Fruit fly (Drosophila melanogaster): Measurements from ENCODE around the gene CG7239.
A peak's percentile ranks its signal among the peaks of the same experiment; 100 is the strongest.

Gene CG7239

dm6 chr2L:5780703-5781102 lies 21.3 kb upstream of the CG7239 start:
- TF ChIP-seq CG7101 (tag; optimal IDR thresholded peaks at IDR 0.05) (no peak), pad (GFP tag; optimal IDR thresholded peaks at IDR 0.05) (no peak), cnc (optimal IDR thresholded peaks at IDR 0.05) (no peak), bab1 (GFP tag; optimal IDR thresholded peaks at IDR 0.05) (no peak), Hr96 (GFP tag; optimal IDR thresholded peaks at IDR 0.05) (no peak), CG11617 (GFP tag; optimal IDR thresholded peaks at IDR 0.05) (no peak), CG1620 (GFP tag; optimal IDR thresholded peaks at IDR 0.05) (no peak), ovo (GFP tag; optimal IDR thresholded peaks at IDR 0.05) (no peak), cic (GFP tag; optimal IDR thresholded peaks at IDR 0.05) (no peak), kay (GFP tag; ENCODE audit: borderline replicate concordance) (no peak), Crg-1 (GFP tag; optimal IDR thresholded peaks at IDR 0.05) (no peak), toe (GFP tag; optimal IDR thresholded peaks at IDR 0.05) (no peak), CG7045 (GFP tag; optimal IDR thresholded peaks at IDR 0.05) (no peak), CG5204 (GFP tag; optimal IDR thresholded peaks at IDR 0.05) (no peak), CG14711 (tag; optimal IDR thresholded peaks at IDR 0.05) (no peak)

- TF ChIP-seq bab1 (GFP tag; optimal IDR thresholded peaks at IDR 0.05) = no peak
- TF ChIP-seq ovo (GFP tag; optimal IDR thresholded peaks at IDR 0.05) = no peak
- TF ChIP-seq kay (GFP tag; ENCODE audit: borderline replicate concordance) = no peak
- no peak for TF ChIP-seq Clk (GFP tag; optimal IDR thresholded peaks at IDR 0.05)
- no peak for TF ChIP-seq Crg-1 (GFP tag; optimal IDR thresholded peaks at IDR 0.05)
- TF ChIP-seq cic (GFP tag; optimal IDR thresholded peaks at IDR 0.05) = no peak
- no peak for TF ChIP-seq CG7045 (GFP tag; optimal IDR thresholded peaks at IDR 0.05)
- no peak for TF ChIP-seq pad (GFP tag; optimal IDR thresholded peaks at IDR 0.05)
- TF ChIP-seq Mnt (GFP tag; optimal IDR thresholded peaks at IDR 0.05) = no peak
- no peak for TF ChIP-seq Hr96 (GFP tag; optimal IDR thresholded peaks at IDR 0.05)
- TF ChIP-seq CG5204 (GFP tag; optimal IDR thresholded peaks at IDR 0.05) = no peak
- TF ChIP-seq toe (GFP tag; optimal IDR thresholded peaks at IDR 0.05) = no peak
Measured at dm6 chr2L:5781181-5781580, 20.8 kb upstream of the CG7239 start.

DNA sequence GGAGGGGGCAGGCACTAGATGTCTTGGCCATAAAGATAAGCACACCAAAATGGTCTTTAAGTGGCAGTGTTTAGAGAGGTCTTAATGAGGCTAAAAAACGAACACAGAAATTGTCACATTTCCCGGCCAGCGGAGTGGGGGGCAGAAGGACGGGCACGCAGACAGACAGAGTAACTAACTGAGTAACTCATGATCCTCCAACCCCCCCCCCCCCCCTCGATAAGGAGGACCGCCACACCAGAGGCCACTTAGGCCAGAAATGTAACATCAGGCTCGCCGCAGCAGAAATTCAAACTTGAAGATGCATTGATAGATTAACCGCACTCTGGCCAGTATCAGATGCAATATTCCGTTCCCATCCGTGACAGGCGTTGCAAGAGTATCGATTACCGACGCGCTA lies 19.2 kb upstream of the CG7239 start:
- TF ChIP-seq ovo (GFP tag; optimal IDR thresholded peaks at IDR 0.05) (no peak), CG5204 (GFP tag; optimal IDR thresholded peaks at IDR 0.05) (no peak), CG7045 (GFP tag; optimal IDR thresholded peaks at IDR 0.05) (no peak), Crg-1 (GFP tag; optimal IDR thresholded peaks at IDR 0.05) (no peak), Hr96 (GFP tag; optimal IDR thresholded peaks at IDR 0.05) (no peak), bab1 (GFP tag; optimal IDR thresholded peaks at IDR 0.05) (no peak)

DNA sequence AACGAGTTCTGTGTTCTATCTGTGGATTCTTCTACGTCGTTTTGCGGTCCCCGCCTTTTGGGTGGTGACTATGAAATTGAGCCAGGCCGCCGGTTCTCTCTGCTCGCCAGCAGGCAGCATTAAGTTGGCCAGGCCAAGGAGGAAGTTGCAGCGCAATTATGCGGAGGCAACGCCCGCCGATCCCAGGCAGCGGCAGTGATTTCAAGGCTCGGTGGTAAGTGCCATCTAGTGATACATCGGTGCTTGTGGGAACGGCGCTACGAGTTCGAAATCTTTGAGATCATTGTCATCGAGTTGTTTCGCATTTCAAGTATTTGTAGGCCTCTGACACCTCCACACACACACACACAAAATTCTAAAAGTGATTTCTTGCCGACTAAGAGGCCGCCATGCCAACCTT lies 18.3 kb upstream of the CG7239 start, which contains the start of gene CG31913:
Gene CG31913, plus strand, starts transcription at position 301 of the 400 bp plus-strand sequence.
- TF ChIP-seq CG1620 (GFP tag; optimal IDR thresholded peaks at IDR 0.05) = no peak
- TF ChIP-seq toe (GFP tag; optimal IDR thresholded peaks at IDR 0.05) = no peak
- TF ChIP-seq CG14711 (tag; optimal IDR thresholded peaks at IDR 0.05) = no peak
- TF ChIP-seq tj (GFP tag; optimal IDR thresholded peaks at IDR 0.05) = no peak
- no peak for TF ChIP-seq CG7045 (GFP tag; optimal IDR thresholded peaks at IDR 0.05)
- TF ChIP-seq CG12768 (GFP tag; optimal IDR thresholded peaks at IDR 0.05) = no peak
- no peak for TF ChIP-seq CG11617 (GFP tag; optimal IDR thresholded peaks at IDR 0.05)
- TF ChIP-seq cic (GFP tag; optimal IDR thresholded peaks at IDR 0.05) = no peak

dm6 chr2L:5789268-5789667 lies 12.8 kb upstream of the CG7239 start:
- no peak for TF ChIP-seq Crg-1 (GFP tag; optimal IDR thresholded peaks at IDR 0.05)
- no peak for TF ChIP-seq tj (GFP tag; optimal IDR thresholded peaks at IDR 0.05)
- no peak for TF ChIP-seq ovo (GFP tag; optimal IDR thresholded peaks at IDR 0.05)
- TF ChIP-seq bab1 (GFP tag; optimal IDR thresholded peaks at IDR 0.05) = no peak
- no peak for TF ChIP-seq CG11617 (GFP tag; optimal IDR thresholded peaks at IDR 0.05)
- TF ChIP-seq cic (GFP tag; optimal IDR thresholded peaks at IDR 0.05) = no peak
- no peak for TF ChIP-seq toe (GFP tag; optimal IDR thresholded peaks at IDR 0.05)
- TF ChIP-seq CG7101 (tag; optimal IDR thresholded peaks at IDR 0.05) = no peak
- no peak for TF ChIP-seq CG1620 (GFP tag; optimal IDR thresholded peaks at IDR 0.05)

DNA sequence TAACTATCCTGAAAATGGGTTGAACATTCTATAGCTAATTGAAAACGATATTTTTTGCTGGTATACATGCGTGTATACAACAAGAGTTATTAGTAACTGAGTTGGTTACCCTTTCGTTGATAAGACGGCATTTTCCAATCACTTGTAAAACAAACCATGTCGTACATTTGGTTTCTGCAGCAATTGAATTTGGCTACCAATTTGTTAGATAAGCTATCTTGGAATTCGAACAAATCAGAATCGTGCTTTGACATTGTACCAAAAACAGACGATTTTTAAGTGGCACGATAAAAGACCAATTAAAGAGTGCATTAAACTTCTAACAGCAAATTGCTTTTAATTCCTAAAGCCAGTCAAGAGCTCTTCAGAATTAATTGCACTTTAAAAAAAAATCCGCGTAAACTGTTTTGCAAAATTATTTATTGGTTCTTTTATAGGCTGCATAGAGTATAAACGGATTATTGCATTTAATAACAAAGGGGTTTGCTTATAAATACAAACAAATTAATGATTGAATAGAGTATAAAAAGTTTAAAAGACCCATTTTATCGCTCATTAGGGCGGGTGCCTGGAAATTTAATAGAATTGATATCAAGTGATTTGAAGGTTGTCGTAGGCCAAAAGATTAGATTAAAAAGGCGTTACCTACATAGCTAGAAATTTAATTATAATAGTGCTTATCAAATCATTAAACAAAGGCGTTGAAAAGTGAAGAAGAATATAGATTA lies 11.1 kb upstream of the CG7239 start:
- TF ChIP-seq CG14711 (tag; optimal IDR thresholded peaks at IDR 0.05) (no peak), CG7045 (GFP tag; optimal IDR thresholded peaks at IDR 0.05) (no peak), Clk (GFP tag; optimal IDR thresholded peaks at IDR 0.05) (no peak), kay (GFP tag; ENCODE audit: borderline replicate concordance) (peak; percentile 8)

dm6 chr2L:5793098-5793497 lies 8.9 kb upstream of the CG7239 start:
- TF ChIP-seq Crg-1 (GFP tag; optimal IDR thresholded peaks at IDR 0.05) = no peak
- TF ChIP-seq cnc (optimal IDR thresholded peaks at IDR 0.05) = no peak
- no peak for TF ChIP-seq CG5204 (GFP tag; optimal IDR thresholded peaks at IDR 0.05)
- no peak for TF ChIP-seq CG7101 (tag; optimal IDR thresholded peaks at IDR 0.05)
- TF ChIP-seq bab1 (GFP tag; optimal IDR thresholded peaks at IDR 0.05) = no peak
- TF ChIP-seq CG33017 (tag; optimal IDR thresholded peaks at IDR 0.05) = no peak
- no peak for TF ChIP-seq cic (GFP tag; optimal IDR thresholded peaks at IDR 0.05)
- no peak for TF ChIP-seq ovo (GFP tag; optimal IDR thresholded peaks at IDR 0.05)

Data from whole organism, adult.